Worm (Caenorhabditis elegans) whole organism, mixed stage, embryonic: ENCODE data around the gene F54H5.3.

Experiments used
- M03D4.4 ChIP-seq: sonication (generic microtip); optimal IDR thresholded peaks from 2 replicates; lab custom pipeline; 2017; ENCODE audit warnings: mild to moderate bottlenecking, missing genetic modification characterization, missing compliant biosample characterization
- bed-3 ChIP-seq: fragments of 200-800 bp; sonication (Bioruptor generic); optimal IDR thresholded peaks from 3 replicates; lab custom pipeline; 2018; ENCODE audit warnings: mild to moderate bottlenecking, missing genetic modification characterization, moderate library complexity, missing compliant biosample characterization
- blmp-1 ChIP-seq: fragments of 150-350 bp; optimal IDR thresholded peaks from 2 replicates; lab custom pipeline; 2014; ENCODE audit warnings: missing biosample characterization, missing genetic modification characterization
- ceh-39 ChIP-seq: fragments of 150-350 bp; optimal IDR thresholded peaks from 2 replicates; lab custom pipeline; 2014; ENCODE audit warnings: missing biosample characterization, missing genetic modification characterization
- ceh-83 ChIP-seq: fragments of 200-800 bp; sonication (Bioruptor generic); optimal IDR thresholded peaks from 2 replicates; lab custom pipeline; 2018; ENCODE audit warnings: mild to moderate bottlenecking, missing genetic modification characterization, missing compliant biosample characterization
- ces-1 ChIP-seq: fragments of 150-350 bp; optimal IDR thresholded peaks from 2 replicates; lab custom pipeline; 2014; ENCODE audit warnings: missing biosample characterization, missing genetic modification reagents, missing genetic modification characterization
- cnd-1 ChIP-seq: fragments of 200-800 bp; sonication (Bioruptor generic); optimal IDR thresholded peaks from 2 replicates; lab custom pipeline; 2018; ENCODE audit warnings: mild to moderate bottlenecking, missing genetic modification characterization, missing compliant biosample characterization
- elt-1 ChIP-seq: sonication (generic microtip); optimal IDR thresholded peaks from 2 replicates; lab custom pipeline; 2017; ENCODE audit warnings: missing genetic modification characterization, mild to moderate bottlenecking, missing compliant biosample characterization, antibody characterized with exemption, moderate library complexity, borderline replicate concordance; ENCODE audit not compliant: insufficient read depth
- elt-3 ChIP-seq: fragments of 150-350 bp; optimal IDR thresholded peaks from 2 replicates; lab custom pipeline; 2014; ENCODE audit warnings: missing biosample characterization, missing genetic modification characterization
- flh-1 ChIP-seq: fragments of 200-800 bp; sonication (Bioruptor generic); optimal IDR thresholded peaks from 2 replicates; lab custom pipeline; 2018; ENCODE audit warnings: mild to moderate bottlenecking, missing genetic modification characterization, moderate library complexity, missing compliant biosample characterization
- ham-2 ChIP-seq: fragments of 200-800 bp; sonication (Bioruptor generic); optimal IDR thresholded peaks from 2 replicates; lab custom pipeline; 2018; ENCODE audit warnings: mild to moderate bottlenecking, missing genetic modification characterization, missing compliant biosample characterization
- hlh-1 ChIP-seq: fragments of 150-350 bp; optimal IDR thresholded peaks from 2 replicates; lab custom pipeline; 2014; ENCODE audit warnings: missing biosample characterization, missing genetic modification reagents, missing genetic modification characterization
- lin-13 ChIP-seq: fragments of 150-350 bp; optimal IDR thresholded peaks from 2 replicates; lab custom pipeline; 2014; ENCODE audit warnings: missing biosample characterization, missing genetic modification characterization
- lin-32 ChIP-seq: fragments of 200-800 bp; sonication (Bioruptor generic); optimal IDR thresholded peaks from 2 replicates; lab custom pipeline; 2018; ENCODE audit warnings: mild to moderate bottlenecking, missing genetic modification characterization, missing compliant biosample characterization
- lsy-2 ChIP-seq: fragments of 150-350 bp; optimal IDR thresholded peaks from 2 replicates; lab custom pipeline; 2014; ENCODE audit warnings: missing biosample characterization, missing genetic modification characterization
- mab-5 ChIP-seq: fragments of 150-350 bp; optimal IDR thresholded peaks from 2 replicates; lab custom pipeline; 2014; ENCODE audit warnings: missing biosample characterization, missing genetic modification characterization
- mep-1 ChIP-seq: fragments of 150-350 bp; optimal IDR thresholded peaks from 2 replicates; lab custom pipeline; 2017; ENCODE audit warnings: missing biosample characterization, missing genetic modification reagents, missing genetic modification characterization, inconsistent platforms
- mls-2 ChIP-seq: sonication (generic microtip); optimal IDR thresholded peaks from 2 replicates; lab custom pipeline; 2016; ENCODE audit warnings: mild to moderate bottlenecking, missing genetic modification characterization, moderate library complexity, missing compliant biosample characterization
- nhr-12 ChIP-seq: fragments of 150-350 bp; optimal IDR thresholded peaks from 2 replicates; lab custom pipeline; 2014; ENCODE audit warnings: missing biosample characterization, missing genetic modification characterization
- nhr-2 ChIP-seq: fragments of 150-350 bp; optimal IDR thresholded peaks from 2 replicates; lab custom pipeline; 2014; ENCODE audit warnings: missing biosample characterization, missing genetic modification characterization
- nhr-237 ChIP-seq: fragments of 150-350 bp; optimal IDR thresholded peaks from 2 replicates; lab custom pipeline; 2014; ENCODE audit warnings: missing biosample characterization, missing genetic modification characterization
- nhr-76 ChIP-seq: sonication (generic microtip); optimal IDR thresholded peaks from 2 replicates; lab custom pipeline; 2017; ENCODE audit warnings: missing biosample characterization, missing genetic modification characterization
- pha-4 ChIP-seq: fragments of 150-350 bp; optimal IDR thresholded peaks from 2 replicates; lab custom pipeline; 2018; ENCODE audit warnings: missing biosample characterization, missing genetic modification reagents, missing genetic modification characterization
- sem-2 ChIP-seq: fragments of 200-800 bp; sonication (Bioruptor generic); optimal IDR thresholded peaks from 2 replicates; lab custom pipeline; 2018; ENCODE audit warnings: mild to moderate bottlenecking, missing genetic modification characterization, missing compliant biosample characterization
- sptf-1 ChIP-seq: sonication (generic microtip); optimal IDR thresholded peaks from 2 replicates; lab custom pipeline; 2017; ENCODE audit warnings: mild to moderate bottlenecking, missing genetic modification characterization, moderate library complexity, missing compliant biosample characterization
- tbx-8 ChIP-seq: fragments of 200-800 bp; sonication (Bioruptor generic); optimal IDR thresholded peaks from 2 replicates; lab custom pipeline; 2018; ENCODE audit warnings: mild to moderate bottlenecking, missing genetic modification characterization, moderate library complexity, missing compliant biosample characterization
- unc-120 ChIP-seq: sonication (generic microtip); optimal IDR thresholded peaks from 2 replicates; lab custom pipeline; 2017; ENCODE audit warnings: missing genetic modification characterization, missing compliant biosample characterization; ENCODE audit not compliant: poor library complexity, severe bottlenecking
- unc-39 ChIP-seq: fragments of 150-350 bp; optimal IDR thresholded peaks from 2 replicates; lab custom pipeline; 2014; ENCODE audit warnings: missing biosample characterization, missing genetic modification characterization
- unc-62 ChIP-seq: fragments of 150-350 bp; optimal IDR thresholded peaks from 2 replicates; lab custom pipeline; 2014; ENCODE audit warnings: missing biosample characterization, missing genetic modification reagents, missing genetic modification characterization
- zip-8 ChIP-seq: fragments of 150-350 bp; optimal IDR thresholded peaks from 2 replicates; lab custom pipeline; 2014; ENCODE audit warnings: missing biosample characterization, missing genetic modification characterization

Gene F54H5.3

DNA sequence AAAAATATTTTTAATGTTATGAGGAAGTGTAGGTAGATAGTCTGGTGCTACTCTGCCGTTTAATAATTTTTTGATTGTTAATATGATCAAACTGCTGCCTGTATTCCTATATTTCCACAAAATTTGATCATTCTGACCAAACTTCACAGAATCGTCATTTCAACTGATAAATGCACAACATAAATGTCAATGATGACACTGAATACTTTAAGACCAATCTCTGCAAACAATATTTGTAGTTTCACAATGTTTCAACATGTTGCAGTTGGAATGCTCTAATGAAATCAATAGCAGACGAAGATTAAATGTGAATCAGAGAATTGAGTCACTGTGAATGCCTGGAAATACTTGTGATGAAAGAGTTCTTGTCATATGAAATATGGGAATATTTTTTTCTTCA is 7.8 kb downstream of the F54H5.3 start:
- TF ChIP-seq pha-4 (no peak), ces-1 (no peak), lsy-2 (tag; lab: Kevin White, UChicago) (no peak), ceh-83 (GFP tag; lab: Kevin White, UChicago) (no peak)

DNA sequence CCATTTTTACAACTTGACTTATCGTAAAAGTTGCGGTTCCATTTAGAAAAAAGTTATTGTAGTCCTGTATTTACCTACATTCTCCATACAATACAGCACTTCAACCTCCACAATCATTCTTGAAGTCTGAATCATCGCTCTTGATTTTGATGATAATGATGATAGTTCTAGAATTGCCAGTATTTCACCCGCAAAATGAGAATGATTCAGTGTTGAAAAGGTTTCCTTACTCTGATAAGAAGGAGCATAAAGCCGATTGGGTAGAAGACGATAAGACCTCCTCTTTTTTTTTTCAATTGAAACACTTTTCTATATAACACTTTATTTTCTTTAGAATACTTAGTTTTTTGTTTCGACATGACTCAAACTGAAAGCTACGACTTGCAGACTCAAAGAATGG is 8.8 kb downstream of the F54H5.3 start, which contains the start of gene T19D12.4:
Gene T19D12.4 (plus strand): TSS at position 295 of the 400 bp plus-strand sequence.
- TF ChIP-seq ceh-83 (GFP tag; lab: Kevin White, UChicago) (no peak), lin-32 (GFP tag; lab: Kevin White, UChicago) (no peak), mep-1 (tag; lab: Kevin White, UChicago) (no peak), elt-1 (tag; lab: Kevin White, UChicago) (no peak), bed-3 (no peak), unc-39 (tag; lab: Kevin White, UChicago) (no peak), unc-120 (tag; lab: Kevin White, UChicago) (no peak), ham-2 (GFP tag; lab: Kevin White, UChicago) (no peak), tbx-8 (no peak), pha-4 (no peak), zip-8 (tag; lab: Kevin White, UChicago) (no peak), ceh-39 (tag; lab: Kevin White, UChicago) (no peak), unc-62 (no peak), mls-2 (tag; lab: Kevin White, UChicago) (no peak), lsy-2 (tag; lab: Kevin White, UChicago) (no peak), sptf-1 (no peak)
- TF ChIP-seq, all 35 proteins: peak for 0

ce11 chrII:6631995-6632394 is 10.0 kb downstream of the F54H5.3 start:
- TF ChIP-seq nhr-12 (tag; lab: Kevin White, UChicago), result no peak
- no peak for TF ChIP-seq lin-32 (GFP tag; lab: Kevin White, UChicago)
- no peak for TF ChIP-seq nhr-2 (tag; lab: Kevin White, UChicago)
- no peak for TF ChIP-seq lin-13
- TF ChIP-seq elt-1 (tag; lab: Kevin White, UChicago), result no peak

DNA sequence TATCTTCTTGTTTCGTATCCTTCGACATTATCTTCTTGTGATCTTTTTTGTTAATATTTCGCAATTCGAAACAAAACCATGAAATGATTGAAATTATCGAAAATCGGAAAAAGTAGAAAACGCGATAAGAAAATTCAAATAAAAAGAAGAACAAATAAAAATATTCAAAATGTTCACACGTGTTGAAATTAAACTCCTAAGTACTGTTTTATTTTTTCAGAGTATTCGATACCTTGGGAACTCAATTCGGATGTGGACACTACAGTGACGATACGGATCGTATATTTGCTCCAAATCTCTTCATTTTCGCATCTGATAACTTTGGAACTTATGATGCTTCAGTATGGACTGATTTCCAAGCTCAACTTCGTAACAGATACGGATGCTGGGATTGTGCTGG is 14.2 kb downstream of the F54H5.3 start, which contains the start of gene T19D12.5:
Gene T19D12.5 (minus strand): TSS at position 101 of the 400 bp plus-strand sequence.
- TF ChIP-seq mab-5 (tag; lab: Kevin White, UChicago) (no peak), lsy-2 (tag; lab: Kevin White, UChicago) (no peak), mep-1 (tag; lab: Kevin White, UChicago) (no peak), ces-1 (no peak), lin-13 (no peak), M03D4.4 (tag; lab: Kevin White, UChicago) (no peak), nhr-12 (tag; lab: Kevin White, UChicago) (no peak), ham-2 (GFP tag; lab: Kevin White, UChicago) (no peak), unc-120 (tag; lab: Kevin White, UChicago) (no peak), hlh-1 (tag; lab: Kevin White, UChicago) (no peak), lin-32 (GFP tag; lab: Kevin White, UChicago) (no peak), sem-2 (GFP tag; lab: Kevin White, UChicago) (no peak), zip-8 (tag; lab: Kevin White, UChicago) (no peak), nhr-76 (no peak)

ce11 chrII:6637854-6638253 is 15.9 kb downstream of the F54H5.3 start:
- TF ChIP-seq mep-1 (tag; lab: Kevin White, UChicago) (no peak), blmp-1 (tag; lab: Kevin White, UChicago) (no peak), mab-5 (tag; lab: Kevin White, UChicago) (no peak), nhr-237 (tag; lab: Kevin White, UChicago) (no peak), bed-3 (no peak), nhr-76 (no peak), elt-3 (tag; lab: Kevin White, UChicago) (no peak), unc-39 (tag; lab: Kevin White, UChicago) (no peak), elt-1 (tag; lab: Kevin White, UChicago) (no peak), ceh-83 (GFP tag; lab: Kevin White, UChicago) (no peak)

DNA sequence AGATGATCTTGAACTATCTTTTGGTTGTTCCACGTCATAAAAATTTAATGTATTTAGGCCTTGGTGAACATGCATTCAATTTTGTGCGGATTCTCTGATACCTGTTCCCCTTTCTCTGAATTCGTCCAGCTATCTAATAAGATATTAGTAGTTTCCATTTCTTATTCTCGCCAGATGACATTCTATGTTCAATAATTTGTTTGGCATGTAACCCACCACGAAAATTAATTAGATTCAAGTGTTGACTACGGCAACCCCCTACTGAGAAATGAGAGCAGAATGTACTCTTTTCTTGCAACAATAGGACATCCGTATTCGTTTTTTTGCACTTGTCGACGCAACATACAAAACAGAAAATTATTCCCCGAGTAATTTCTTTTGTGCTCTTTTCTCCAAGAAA is 20.2 kb downstream of the F54H5.3 start:
- TF ChIP-seq M03D4.4 (tag; lab: Kevin White, UChicago) (no peak), flh-1 (GFP tag; lab: Kevin White, UChicago) (no peak), ces-1 (peak; percentile 77), nhr-2 (tag; lab: Kevin White, UChicago) (no peak), cnd-1 (tag; lab: Kevin White, UChicago) (no peak), lin-13 (no peak), pha-4 (no peak)
